Fruit fly (Drosophila melanogaster): ENCODE results near the gene GstD1.

The GstD1 gene

DNA sequence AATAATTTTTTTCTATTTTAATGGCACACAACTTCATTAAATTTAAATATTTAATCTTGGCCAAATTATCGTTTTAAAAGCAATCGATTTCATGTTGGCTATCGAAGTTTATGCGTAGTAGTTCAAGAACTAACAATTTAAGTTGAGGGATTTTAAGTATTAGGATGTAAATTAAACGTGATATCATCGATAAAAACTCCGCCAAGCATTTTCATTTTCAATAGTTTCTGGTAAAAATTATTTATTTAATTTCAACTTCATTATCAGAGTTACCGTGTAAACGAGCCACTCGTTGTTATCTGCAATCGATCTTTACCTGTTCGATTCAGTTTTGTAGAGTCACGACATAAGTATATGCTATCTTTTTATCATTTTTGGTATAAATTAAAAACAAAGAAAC lies 33.9 kb upstream of the GstD1 start (continued):
- peak; percentile 92 for TF ChIP-seq Nf-YC (tag; optimal IDR thresholded peaks at IDR 0.05)
- peak; percentile 76 for TF ChIP-seq ssp (GFP tag; IDR thresholded peaks at IDR 0.05)
- TF ChIP-seq CG5180 (GFP tag; optimal IDR thresholded peaks at IDR 0.05), result peak; percentile 91
- TF ChIP-seq trh (GFP tag; optimal IDR thresholded peaks at IDR 0.05), result peak; percentile 91
- TF ChIP-seq CG3281 (GFP tag; optimal IDR thresholded peaks at IDR 0.05), result peak; percentile 97
- TF ChIP-seq CG10431 (GFP tag; optimal IDR thresholded peaks at IDR 0.05), result peak; percentile 93
- TF ChIP-seq grn (GFP tag; optimal IDR thresholded peaks at IDR 0.05), result peak; percentile 98
- peak; percentile 95 for TF ChIP-seq tgo (GFP tag; IDR thresholded peaks at IDR 0.05)
- peak; percentile 87 for TF ChIP-seq CG8944 (GFP tag; optimal IDR thresholded peaks at IDR 0.05)
- TF ChIP-seq Max (GFP tag; optimal IDR thresholded peaks at IDR 0.05), result peak; percentile 100
- TF ChIP-seq mirr (GFP tag; optimal IDR thresholded peaks at IDR 0.05), result peak; percentile 99
- TF ChIP-seq CG16863 (GFP tag; optimal IDR thresholded peaks at IDR 0.05), result peak; percentile 93
- TF ChIP-seq Med (GFP tag), result peak; percentile 99
- TF ChIP-seq tna (GFP tag; IDR thresholded peaks at IDR 0.05; ENCODE audit: partially characterized antibody), result no peak
- peak; percentile 97 for TF ChIP-seq az2 (GFP tag; optimal IDR thresholded peaks at IDR 0.05)
- TF ChIP-seq CG16815 (GFP tag; optimal IDR thresholded peaks at IDR 0.05), result peak; percentile 84
- peak; percentile 80 for TF ChIP-seq p53 (GFP tag; optimal IDR thresholded peaks at IDR 0.05)
- TF ChIP-seq fu2 (GFP tag; optimal IDR thresholded peaks at IDR 0.05), result peak; percentile 88
- TF ChIP-seq ftz-f1 (GFP tag; optimal IDR thresholded peaks at IDR 0.05), result peak; percentile 45
- peak; percentile 99 for TF ChIP-seq PHDP (tag; optimal IDR thresholded peaks at IDR 0.05)
- TF ChIP-seq Mad (GFP tag; optimal IDR thresholded peaks at IDR 0.05), result peak; percentile 94
- TF ChIP-seq tio (GFP tag; optimal IDR thresholded peaks at IDR 0.05), result no peak
- peak in 1 of 2 experiments; percentile 67 for TF ChIP-seq crp (GFP tag; optimal IDR thresholded peaks at IDR 0.05)
- peak; percentile 22 to 79 for TF ChIP-seq insv (GFP tag; optimal IDR thresholded peaks at IDR 0.05)
- peak; percentile 92 for TF ChIP-seq exex (tag; optimal IDR thresholded peaks at IDR 0.05)
- TF ChIP-seq Neu2 (GFP tag; optimal IDR thresholded peaks at IDR 0.05; ENCODE audit: borderline replicate concordance), result peak; percentile 86
- peak; percentile 93 for TF ChIP-seq ttk (GFP tag; IDR thresholded peaks at IDR 0.05)
- TF ChIP-seq HLH54F (GFP tag; optimal IDR thresholded peaks at IDR 0.05), result peak; percentile 89
- TF ChIP-seq Optix (GFP tag; IDR thresholded peaks at IDR 0.05), result peak; percentile 86
- TF ChIP-seq C15 (GFP tag; IDR thresholded peaks at IDR 0.05), result peak; percentile 87
- TF ChIP-seq Rfx (GFP tag; IDR thresholded peaks at IDR 0.05), result peak; percentile 97
- TF ChIP-seq HLH3B (GFP tag; IDR thresholded peaks at IDR 0.05), result peak; percentile 97
- TF ChIP-seq repo (GFP tag; optimal IDR thresholded peaks at IDR 0.05), result peak; percentile 98
- TF ChIP-seq CG5953 (GFP tag; IDR thresholded peaks at IDR 0.05), result peak; percentile 94
- peak; percentile 86 for TF ChIP-seq dimm (GFP tag; IDR thresholded peaks at IDR 0.05)
- TF ChIP-seq cg (GFP tag; optimal IDR thresholded peaks at IDR 0.05), result no peak
- peak; percentile 92 for TF ChIP-seq CG8359 (GFP tag; optimal IDR thresholded peaks at IDR 0.05; ENCODE audit: borderline replicate concordance)
- TF ChIP-seq sqz (GFP tag; optimal IDR thresholded peaks at IDR 0.05), result peak; percentile 99
- peak; percentile 93; the same call in 2 of the 3 replicates for TF ChIP-seq CG11456 (GFP tag; IDR thresholded peaks at IDR 0.05)
- TF ChIP-seq CG14860 (GFP tag; IDR thresholded peaks at IDR 0.05; ENCODE audit: partially characterized antibody), result no peak
- TF ChIP-seq CG31365 (tag; optimal IDR thresholded peaks at IDR 0.05), result peak; percentile 90
- TF ChIP-seq Hr3 (GFP tag; optimal IDR thresholded peaks at IDR 0.05), result peak; percentile 91
- peak; percentile 84 for TF ChIP-seq CG13123 (GFP tag; optimal IDR thresholded peaks at IDR 0.05)
- peak; percentile 86 for TF ChIP-seq Ravus (GFP tag; IDR thresholded peaks at IDR 0.05)
- peak; percentile 99 for TF ChIP-seq kni (GFP tag; optimal IDR thresholded peaks at IDR 0.05)
- peak; percentile 98 for TF ChIP-seq sim (GFP tag; IDR thresholded peaks at IDR 0.05)
- TF ChIP-seq CG7839 (tag; optimal IDR thresholded peaks at IDR 0.05), result peak; percentile 99
- peak; percentile 99 for TF ChIP-seq Xrp1 (GFP tag; IDR thresholded peaks at IDR 0.05)
- peak; percentile 98 for TF ChIP-seq CG12769 (tag; optimal IDR thresholded peaks at IDR 0.05)
- TF ChIP-seq usp (GFP tag; optimal IDR thresholded peaks at IDR 0.05), result no peak
- peak; percentile 99 for TF ChIP-seq CG13424 (tag; optimal IDR thresholded peaks at IDR 0.05)
